Worm (Caenorhabditis elegans) whole organism, midembryonic: Measurements from ENCODE around the gene act-5.

Experiments
- T22C8.4 ChIP-seq: fragments of 200-800 bp; sonication (Bioruptor generic); IDR thresholded peaks from 2 replicates; pipeline ENCODE4 v1.3.6; 2022; ENCODE audit warnings: missing genetic modification characterization, missing compliant biosample characterization
- cog-1 ChIP-seq: sonication (generic microtip); optimal IDR thresholded peaks from 2 replicates; lab custom pipeline; 2016; ENCODE audit warnings: missing genetic modification characterization, missing compliant biosample characterization
- flt-1 ChIP-seq: fragments of 200-800 bp; sonication (Bioruptor generic); IDR thresholded peaks from 2 replicates; pipeline ENCODE4 v1.3.6; 2022; ENCODE audit warnings: missing genetic modification characterization, missing compliant biosample characterization
- klf-2 ChIP-seq: fragments of 200-800 bp; sonication (Bioruptor generic); conservative IDR thresholded peaks from 2 replicates; pipeline ENCODE4 v1.3.6; 2022; ENCODE audit warnings: missing genetic modification reagents, missing genetic modification characterization, missing compliant biosample characterization
- med-1 ChIP-seq: sonication (generic microtip); optimal IDR thresholded peaks from 2 replicates; lab custom pipeline; 2017; ENCODE audit warnings: missing genetic modification characterization, mild to moderate bottlenecking, missing compliant biosample characterization, antibody characterized with exemption, missing genetic modification reagents; ENCODE audit not compliant: insufficient read depth
- ref-1 ChIP-seq: fragments of 200-800 bp; sonication (Bioruptor generic); conservative IDR thresholded peaks from 2 replicates; pipeline ENCODE4 v1.3.6; 2022; ENCODE audit warnings: missing genetic modification reagents, missing genetic modification characterization, missing compliant biosample characterization
- tab-1 ChIP-seq: fragments of 200-800 bp; sonication (Bioruptor generic); IDR thresholded peaks from 2 replicates; pipeline ENCODE4 v1.3.6; 2022; ENCODE audit warnings: missing genetic modification characterization, missing compliant biosample characterization
- ztf-23 ChIP-seq: fragments of 200-800 bp; sonication (Bioruptor generic); IDR thresholded peaks from 2 replicates; pipeline ENCODE4 v1.3.6; 2022; ENCODE audit warnings: missing genetic modification reagents, missing genetic modification characterization, missing compliant biosample characterization
- ztf-29 ChIP-seq: fragments of 200-800 bp; sonication (Bioruptor generic); IDR thresholded peaks from 2 replicates; pipeline ENCODE4 v1.3.6; 2022; ENCODE audit warnings: missing genetic modification reagents, missing genetic modification characterization, missing compliant biosample characterization

The act-5 gene

DNA sequence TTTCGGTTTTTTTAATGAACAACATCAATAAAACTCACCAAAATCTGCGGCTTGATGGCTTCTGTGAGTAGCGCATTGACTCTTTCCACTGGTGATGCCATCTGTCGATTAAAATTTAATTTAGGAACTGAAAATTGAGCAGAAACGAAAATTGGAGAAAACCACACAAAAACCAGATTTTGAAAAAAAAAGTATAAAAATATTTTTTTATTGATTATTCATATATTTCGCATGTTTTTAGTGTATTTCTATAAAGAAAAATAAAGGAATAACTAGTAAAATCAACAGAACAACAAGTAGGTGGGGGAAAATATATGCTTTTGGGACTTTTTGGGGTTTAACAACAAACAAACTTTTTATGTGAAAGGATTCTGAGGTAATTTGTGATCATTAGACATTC, 36.4 kb upstream of the act-5 start, which contains the start of gene T12D8.10:
Gene T12D8.10 (minus strand): TSS at position 101 of the 400 bp plus-strand sequence.
- TF ChIP-seq flt-1 (GFP tag; lab: Robert Waterston, UW): no peak
- TF ChIP-seq ztf-29 (GFP tag; lab: Robert Waterston, UW): no peak
- no peak for TF ChIP-seq T22C8.4

DNA sequence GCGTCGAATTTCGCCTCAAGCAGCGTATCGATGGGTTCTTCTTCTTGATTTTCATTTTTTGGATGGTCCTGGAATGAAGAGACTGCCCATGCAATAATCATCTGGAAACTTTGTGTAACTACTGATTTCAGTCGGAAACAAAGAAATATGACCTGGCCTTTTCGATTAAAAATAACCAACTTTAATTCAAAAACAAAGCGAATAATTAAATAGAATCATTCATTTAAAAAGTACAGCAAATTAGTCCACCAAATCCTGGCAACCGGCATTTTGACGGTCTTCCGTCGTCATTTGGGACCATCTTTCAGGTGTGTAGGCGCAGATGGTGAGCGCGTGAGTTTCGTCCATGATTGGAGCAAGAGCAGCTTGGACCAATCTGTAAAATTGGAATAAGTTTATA, 35.7 kb upstream of the act-5 start, which contains the start of gene acbp-5:
Gene acbp-5 (minus strand): TSS at position 101 of the 400 bp plus-strand sequence.
- TF ChIP-seq ztf-29 (GFP tag; lab: Robert Waterston, UW): no peak
- no peak for TF ChIP-seq ref-1 (GFP tag; lab: Robert Waterston, UW)
- no peak for TF ChIP-seq tab-1
- no peak for TF ChIP-seq klf-2 (GFP tag; lab: Robert Waterston, UW)
- no peak for TF ChIP-seq ztf-23 (GFP tag; lab: Robert Waterston, UW)
- no peak for TF ChIP-seq cog-1 (tag; lab: Kevin White, UChicago)
- TF ChIP-seq med-1 (GFP tag; lab: Kevin White, UChicago): no peak
- no peak for TF ChIP-seq flt-1 (GFP tag; lab: Robert Waterston, UW)
- TF ChIP-seq T22C8.4: no peak

ce11 chrIII:13640869-13641268, 35.0 kb upstream of the act-5 start:
- TF ChIP-seq cog-1 (tag; lab: Kevin White, UChicago) (no peak), ref-1 (GFP tag; lab: Robert Waterston, UW) (no peak), klf-2 (GFP tag; lab: Robert Waterston, UW) (no peak)

DNA sequence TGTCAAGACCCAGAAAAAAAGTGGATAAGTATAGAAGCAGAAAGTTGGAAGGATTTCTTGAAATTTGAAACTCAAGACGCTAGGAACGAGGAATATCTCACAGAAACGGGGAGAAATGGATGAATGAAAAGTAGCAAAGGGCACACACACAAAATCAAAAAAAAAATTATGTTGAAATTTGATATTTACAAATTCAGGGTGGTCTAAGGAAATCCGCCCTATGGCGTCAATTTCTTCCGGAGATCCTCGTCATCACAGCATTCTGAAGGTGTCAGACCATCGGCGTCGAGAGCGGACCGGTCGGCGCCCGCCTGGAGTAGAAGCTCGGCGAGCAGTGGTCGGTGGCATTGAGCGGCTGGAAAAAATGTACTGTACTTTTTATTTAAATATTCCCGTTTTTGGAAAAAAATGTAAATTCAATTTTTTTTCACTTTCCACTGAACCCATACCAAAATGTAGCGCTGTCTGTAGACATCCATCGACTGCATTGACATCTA, 34.2 kb upstream of the act-5 start:
- TF ChIP-seq ref-1 (GFP tag; lab: Robert Waterston, UW) (no peak), T22C8.4 (no peak), flt-1 (GFP tag; lab: Robert Waterston, UW) (no peak), ztf-29 (GFP tag; lab: Robert Waterston, UW) (no peak), klf-2 (GFP tag; lab: Robert Waterston, UW) (no peak), cog-1 (tag; lab: Kevin White, UChicago) (no peak), ztf-23 (GFP tag; lab: Robert Waterston, UW) (no peak), tab-1 (no peak), med-1 (GFP tag; lab: Kevin White, UChicago) (no peak)

DNA sequence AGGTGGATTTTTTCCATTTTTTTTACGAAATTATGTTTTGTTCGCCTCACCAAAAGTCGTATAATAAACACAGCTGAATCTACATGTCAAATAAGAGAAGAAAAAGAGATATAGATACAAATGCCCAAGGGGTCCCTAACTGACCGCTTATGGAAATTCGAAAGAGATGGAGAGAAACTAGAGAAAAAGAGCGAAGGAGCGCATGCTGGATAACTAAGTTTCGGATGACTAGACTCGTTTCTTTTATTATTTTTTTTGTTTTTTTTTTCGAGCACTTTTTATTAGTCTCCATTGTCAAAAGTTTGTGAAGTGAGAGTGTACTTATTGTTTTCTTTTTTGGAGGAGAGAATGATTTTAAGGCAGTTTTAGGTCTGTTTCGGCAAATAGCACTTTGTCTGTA, 31.8 kb upstream of the act-5 start:
- TF ChIP-seq med-1 (GFP tag; lab: Kevin White, UChicago) (no peak), T22C8.4 (no peak), ztf-23 (GFP tag; lab: Robert Waterston, UW) (no peak), ztf-29 (GFP tag; lab: Robert Waterston, UW) (no peak), klf-2 (GFP tag; lab: Robert Waterston, UW) (no peak), tab-1 (no peak), ref-1 (GFP tag; lab: Robert Waterston, UW) (no peak), flt-1 (GFP tag; lab: Robert Waterston, UW) (no peak)

- TF ChIP-seq med-1 (GFP tag; lab: Kevin White, UChicago) (no peak), flt-1 (GFP tag; lab: Robert Waterston, UW) (no peak), ztf-29 (GFP tag; lab: Robert Waterston, UW) (no peak), T22C8.4 (no peak), ref-1 (GFP tag; lab: Robert Waterston, UW) (no peak), klf-2 (GFP tag; lab: Robert Waterston, UW) (no peak), ztf-23 (GFP tag; lab: Robert Waterston, UW) (no peak), tab-1 (no peak), cog-1 (tag; lab: Kevin White, UChicago) (no peak)
Observed at ce11 chrIII:13635730-13636360, 30.0 kb upstream of the act-5 start.

DNA sequence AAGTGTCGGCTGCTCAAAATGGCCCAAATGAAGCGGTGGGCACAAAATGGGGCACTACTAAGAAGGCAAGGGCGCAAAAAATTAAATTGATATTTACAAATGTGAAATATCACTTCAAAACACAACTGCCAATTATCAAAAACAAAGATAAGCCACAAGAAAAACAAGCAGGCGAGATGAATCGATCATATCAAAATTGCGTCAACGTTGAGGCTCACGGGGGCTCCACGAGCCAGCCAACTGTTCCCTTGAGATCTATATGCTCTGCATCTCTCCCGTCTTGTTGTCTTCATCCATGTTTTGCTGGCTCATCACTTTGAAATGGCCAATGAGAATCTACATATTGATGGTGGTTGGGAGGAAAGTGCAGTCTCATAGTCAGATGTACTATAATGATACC, 29.4 kb upstream of the act-5 start:
- TF ChIP-seq klf-2 (GFP tag; lab: Robert Waterston, UW) (no peak), flt-1 (GFP tag; lab: Robert Waterston, UW) (no peak), ref-1 (GFP tag; lab: Robert Waterston, UW) (no peak), cog-1 (tag; lab: Kevin White, UChicago) (no peak), ztf-29 (GFP tag; lab: Robert Waterston, UW) (no peak), tab-1 (no peak), ztf-23 (GFP tag; lab: Robert Waterston, UW) (no peak), T22C8.4 (no peak), med-1 (GFP tag; lab: Kevin White, UChicago) (no peak)

DNA sequence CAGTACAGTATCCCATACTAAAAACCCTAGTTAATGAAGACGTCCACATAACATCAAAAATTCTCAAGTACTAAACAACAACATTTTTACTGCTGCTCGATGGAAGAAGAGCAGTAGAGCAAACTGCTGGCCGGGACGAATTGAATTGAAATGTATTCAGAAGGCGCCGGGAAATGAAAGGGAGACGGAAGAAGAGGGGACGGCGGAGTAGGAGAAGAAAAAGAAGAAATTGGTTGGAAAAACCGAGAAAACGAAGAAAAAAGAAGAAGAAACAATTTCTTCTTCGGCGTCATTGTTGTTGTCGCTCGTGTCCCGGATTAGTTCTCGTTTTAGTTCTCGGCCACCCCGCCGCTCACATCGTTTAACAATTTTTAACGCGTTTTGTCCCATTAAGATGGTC, 28.0 kb upstream of the act-5 start:
- no peak for TF ChIP-seq ztf-23 (GFP tag; lab: Robert Waterston, UW)

ce11 chrIII:13630708-13631107, 24.8 kb upstream of the act-5 start, which contains the start of gene arrd-17:
arrd-17 (minus strand) TSS chrIII:13630808.
- no peak for TF ChIP-seq ztf-29 (GFP tag; lab: Robert Waterston, UW)
- TF ChIP-seq klf-2 (GFP tag; lab: Robert Waterston, UW): no peak
- no peak for TF ChIP-seq ref-1 (GFP tag; lab: Robert Waterston, UW)
- TF ChIP-seq med-1 (GFP tag; lab: Kevin White, UChicago): no peak
- TF ChIP-seq ztf-23 (GFP tag; lab: Robert Waterston, UW): no peak
- no peak for TF ChIP-seq tab-1
- no peak for TF ChIP-seq flt-1 (GFP tag; lab: Robert Waterston, UW)
- TF ChIP-seq T22C8.4: no peak
- no peak for TF ChIP-seq cog-1 (tag; lab: Kevin White, UChicago)

DNA sequence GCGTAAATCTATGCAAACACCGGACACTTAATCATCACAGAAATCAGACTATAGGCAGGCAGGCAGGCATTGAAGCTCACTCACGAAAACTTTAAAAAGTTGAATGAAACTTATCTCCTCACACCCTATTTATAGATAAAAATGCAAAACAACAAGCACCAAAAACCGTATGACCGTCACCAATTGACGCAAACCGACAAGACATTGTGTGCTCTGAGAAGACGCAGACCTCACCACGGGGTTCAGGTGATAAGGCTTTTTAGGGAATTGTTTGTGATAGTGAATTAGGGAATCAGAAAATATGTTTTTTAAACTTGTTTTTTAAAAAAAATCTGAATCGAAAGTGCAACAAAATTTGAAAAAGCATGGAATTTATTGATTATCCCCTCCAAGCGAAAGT, 20.8 kb upstream of the act-5 start, which contains the start of gene T12D8.5:
Gene T12D8.5 (minus strand): TSS at position 95 of the 400 bp plus-strand sequence.
- TF ChIP-seq klf-2 (GFP tag; lab: Robert Waterston, UW) (no peak), ztf-23 (GFP tag; lab: Robert Waterston, UW) (no peak), tab-1 (no peak), ref-1 (GFP tag; lab: Robert Waterston, UW) (no peak), cog-1 (tag; lab: Kevin White, UChicago) (no peak), T22C8.4 (no peak)
